Fruit fly (Drosophila melanogaster) Kc167 (cell line): Measurements from ENCODE around the gene CG46059.

Source experiments
- Myc ChIP-seq: fragments of >200 bp; optimal IDR thresholded peaks from 2 replicates; lab custom pipeline; 2017; ENCODE audit warnings: missing external identifiers
- Sin3A ChIP-seq: fragments of >200 bp; optimal IDR thresholded peaks from 2 replicates; lab custom pipeline; 2018; ENCODE audit warnings: missing external identifiers
- h ChIP-seq: fragments of >200 bp; optimal IDR thresholded peaks from 3 replicates; lab custom pipeline; 2018; ENCODE audit warnings: missing external identifiers
- insv ChIP-seq: fragments of >200 bp; optimal IDR thresholded peaks from 3 replicates; lab custom pipeline; 2018; ENCODE audit warnings: missing external identifiers
- psq ChIP-seq: fragments of >200 bp; optimal IDR thresholded peaks from 2 replicates; lab custom pipeline; 2017; ENCODE audit warnings: missing external identifiers
- ttk ChIP-seq: sonication (Bioruptor generic); optimal IDR thresholded peaks from 2 replicates; lab custom pipeline; 2017; ENCODE audit warnings: missing external identifiers

The CG46059 gene

DNA sequence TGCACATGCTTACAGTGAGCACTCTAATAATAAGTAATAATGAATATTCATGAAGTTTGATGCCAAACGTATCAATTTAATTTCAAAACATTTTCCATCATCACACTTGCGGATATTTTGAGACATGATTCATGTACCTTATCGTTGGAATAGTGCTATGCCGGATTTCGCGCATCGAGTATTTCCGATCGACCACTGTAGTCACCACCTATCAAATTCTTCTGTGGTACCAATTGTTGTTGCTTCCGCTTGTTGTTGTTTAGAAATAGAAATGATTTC, 42.7 kb downstream of the CG46059 start:
- no peak for TF ChIP-seq psq (lab: Kevin White, UChicago)
- no peak for TF ChIP-seq Myc (lab: Kevin White, UChicago)
- no peak for TF ChIP-seq Sin3A (lab: Kevin White, UChicago)
- no peak for TF ChIP-seq h (lab: Kevin White, UChicago)
- TF ChIP-seq ttk (lab: Kevin White, UChicago): no peak
- TF ChIP-seq insv (lab: Kevin White, UChicago): no peak

DNA sequence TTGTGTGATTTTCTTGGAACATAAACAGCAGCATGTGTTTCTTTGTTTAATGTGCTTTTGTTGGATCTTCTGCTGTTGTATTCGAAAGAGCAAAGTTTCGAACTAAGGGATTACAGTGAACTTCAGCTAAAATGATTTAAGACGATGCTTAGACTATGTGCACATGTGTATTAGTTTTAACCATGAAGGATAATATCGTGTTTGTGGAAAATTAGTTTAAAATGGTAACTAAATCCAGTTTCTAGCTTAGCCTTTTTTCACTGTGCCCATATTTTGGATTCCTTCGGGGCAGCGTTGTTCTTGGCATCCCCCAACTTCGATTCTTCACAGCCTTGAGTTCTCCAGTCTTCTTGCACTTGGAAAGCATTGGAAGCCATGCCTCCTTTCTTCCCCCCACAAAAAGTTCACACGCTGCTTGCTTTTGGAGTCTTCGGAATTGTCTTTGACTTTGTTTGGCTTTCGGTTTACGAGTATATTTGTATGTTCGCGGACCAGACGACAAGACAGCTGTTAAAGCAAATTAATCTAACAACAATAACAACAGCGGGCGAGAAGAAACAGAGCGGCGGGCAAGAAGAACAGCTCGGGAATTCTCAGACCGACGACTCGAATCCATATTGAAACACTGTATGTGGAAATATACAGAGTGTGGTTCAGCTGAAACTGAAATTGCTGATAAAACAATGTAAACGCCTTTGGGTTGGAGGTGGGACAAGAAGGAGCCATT, 43.2 kb downstream of the CG46059 start:
- no peak for TF ChIP-seq insv (lab: Kevin White, UChicago)
- TF ChIP-seq Sin3A (lab: Kevin White, UChicago): no peak
- TF ChIP-seq psq (lab: Kevin White, UChicago): no peak
- TF ChIP-seq h (lab: Kevin White, UChicago): no peak
- TF ChIP-seq ttk (lab: Kevin White, UChicago): no peak
- no peak for TF ChIP-seq Myc (lab: Kevin White, UChicago)

dm6 chr2L:19139751-19140150, 43.8 kb downstream of the CG46059 start:
- TF ChIP-seq psq (lab: Kevin White, UChicago) (no peak), ttk (lab: Kevin White, UChicago) (no peak)

dm6 chr2L:19138361-19139041, 45.1 kb downstream of the CG46059 start:
- no peak for TF ChIP-seq Sin3A (lab: Kevin White, UChicago)
- TF ChIP-seq h (lab: Kevin White, UChicago): no peak
- no peak for TF ChIP-seq ttk (lab: Kevin White, UChicago)
- no peak for TF ChIP-seq Myc (lab: Kevin White, UChicago)
- no peak for TF ChIP-seq psq (lab: Kevin White, UChicago)
- no peak for TF ChIP-seq insv (lab: Kevin White, UChicago)

dm6 chr2L:19137494-19138360, 45.9 kb downstream of the CG46059 start:
- TF ChIP-seq insv (lab: Kevin White, UChicago): no peak
- TF ChIP-seq h (lab: Kevin White, UChicago): no peak
- no peak for TF ChIP-seq ttk (lab: Kevin White, UChicago)
- no peak for TF ChIP-seq Sin3A (lab: Kevin White, UChicago)
- no peak for TF ChIP-seq psq (lab: Kevin White, UChicago)
- no peak for TF ChIP-seq Myc (lab: Kevin White, UChicago)

DNA sequence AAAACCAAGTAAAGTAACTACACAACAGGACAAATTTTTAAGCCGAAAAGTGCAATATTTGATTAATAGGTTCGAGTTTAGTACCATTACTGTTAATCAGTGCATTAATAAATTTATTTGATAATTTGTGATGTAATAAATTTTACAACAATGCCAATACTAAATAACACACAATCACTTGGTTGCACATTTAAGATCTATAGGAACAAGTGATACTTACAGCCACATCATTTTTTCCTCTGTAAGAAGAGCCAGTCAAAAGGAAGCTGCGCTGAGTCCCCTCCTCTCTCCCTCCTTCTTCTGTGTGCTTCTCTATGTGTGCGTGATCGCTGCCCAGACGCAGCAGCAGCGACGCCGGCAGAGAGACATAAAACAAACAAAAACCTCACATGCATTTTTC, 46.9 kb downstream of the CG46059 start:
- TF ChIP-seq insv (lab: Kevin White, UChicago) (no peak), Myc (lab: Kevin White, UChicago) (no peak), psq (lab: Kevin White, UChicago) (no peak), h (lab: Kevin White, UChicago) (no peak), ttk (lab: Kevin White, UChicago) (no peak), Sin3A (lab: Kevin White, UChicago) (no peak)

- no peak for TF ChIP-seq Sin3A (lab: Kevin White, UChicago)
Observed at dm6 chr2L:19135955-19136677, 47.5 kb downstream of the CG46059 start.

dm6 chr2L:19134814-19135523, 48.6 kb downstream of the CG46059 start, which contains the start of gene Polr1D:
TSS of gene Polr1D (minus strand) at chr2L:19135233.
- TF ChIP-seq insv (lab: Kevin White, UChicago) (no peak), h (lab: Kevin White, UChicago) (no peak), ttk (lab: Kevin White, UChicago) (no peak), Myc (lab: Kevin White, UChicago) (no peak), Sin3A (lab: Kevin White, UChicago) (no peak), psq (lab: Kevin White, UChicago) (no peak)

dm6 chr2L:19134366-19134689, 49.3 kb downstream of the CG46059 start:
- no peak for TF ChIP-seq insv (lab: Kevin White, UChicago)
- TF ChIP-seq ttk (lab: Kevin White, UChicago): no peak
- TF ChIP-seq Sin3A (lab: Kevin White, UChicago): no peak

DNA sequence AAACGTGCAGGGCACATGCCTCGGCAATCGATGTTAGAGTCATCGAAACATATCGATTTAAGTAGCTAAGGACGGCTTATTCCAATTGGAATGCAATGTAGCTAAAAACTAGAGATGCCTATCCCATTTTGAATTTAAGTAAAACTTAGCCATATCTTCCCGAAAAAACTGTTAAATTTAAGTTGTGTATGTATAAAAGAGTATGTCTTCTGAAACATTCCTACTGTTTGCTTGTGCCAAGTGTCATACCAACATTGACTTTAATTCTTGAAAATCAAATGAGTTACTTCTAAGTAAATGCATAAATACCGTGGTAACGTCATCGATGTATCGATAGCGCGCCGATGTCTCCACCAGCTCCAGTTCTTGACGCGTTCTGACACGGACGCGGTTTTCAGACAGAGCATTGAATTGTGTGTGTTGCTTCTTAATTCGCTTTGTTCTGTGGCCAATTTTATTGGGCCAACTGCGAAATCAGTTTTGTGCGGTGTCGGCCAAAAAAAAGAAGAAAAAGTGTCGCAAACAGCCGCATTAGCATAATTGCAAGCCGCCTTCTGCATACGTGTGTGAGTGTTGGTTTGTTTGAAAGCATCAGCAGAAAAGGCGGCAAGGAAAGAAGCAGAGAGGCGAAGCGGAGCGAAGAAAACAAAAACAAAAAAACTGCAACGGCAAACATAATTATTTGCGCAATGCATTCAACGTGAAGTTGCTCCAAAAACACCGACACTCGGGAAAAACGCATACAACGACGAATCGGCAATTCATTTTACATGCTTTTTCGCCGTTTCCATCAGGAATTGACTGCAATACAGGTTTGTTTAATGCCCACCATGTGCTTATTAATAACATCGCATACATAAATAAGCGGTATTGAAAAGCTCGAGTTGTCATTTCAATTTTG, 49.9 kb downstream of the CG46059 start, which contains the start of gene brat:
Gene brat (plus strand): TSS at position 352 of the 901 bp plus-strand sequence.
- TF ChIP-seq Sin3A (lab: Kevin White, UChicago) (no peak), insv (lab: Kevin White, UChicago) (no peak), h (lab: Kevin White, UChicago) (peak; percentile 10)
